Worm (Caenorhabditis elegans) whole organism, L4 larva: ENCODE results near the gene uroc-1.

Experiments used
- F10B5.3 ChIP-seq: sonication (generic microtip); optimal IDR thresholded peaks from 2 replicates; lab custom pipeline; 2016; ENCODE audit warnings: mild to moderate bottlenecking, missing genetic modification characterization, missing compliant biosample characterization
- T26A8.4 ChIP-seq: fragments of 200-800 bp; sonication (Bioruptor generic); IDR thresholded peaks from 2 replicates; pipeline ENCODE4 v1.3.6; 2022; ENCODE audit warnings: missing genetic modification characterization, missing compliant biosample characterization
- Y75B8A.6 ChIP-seq: fragments of 200-800 bp; sonication (Bioruptor generic); IDR thresholded peaks from 2 replicates; pipeline ENCODE4 v1.3.6; 2022; ENCODE audit warnings: missing genetic modification reagents, missing genetic modification characterization, missing compliant biosample characterization
- ZK337.2 ChIP-seq: fragments of 200-800 bp; sonication (Bioruptor generic); IDR thresholded peaks from 2 replicates; pipeline ENCODE4 v1.3.6; 2022; ENCODE audit warnings: missing genetic modification reagents, missing genetic modification characterization, missing compliant biosample characterization
- aly-2 ChIP-seq: sonication (generic microtip); optimal IDR thresholded peaks from 2 replicates; lab custom pipeline; 2018; ENCODE audit warnings: missing biosample characterization, missing genetic modification characterization
- ama-1 ChIP-seq: fragments of 150-350 bp; optimal IDR thresholded peaks from 2 replicates; lab custom pipeline; 2014; ENCODE audit warnings: inconsistent platforms, mixed read lengths
- attf-4 ChIP-seq: sonication (generic microtip); optimal IDR thresholded peaks from 3 replicates; lab custom pipeline; 2017; ENCODE audit warnings: missing biosample characterization, missing genetic modification characterization
- ceh-82 ChIP-seq: sonication (generic microtip); optimal IDR thresholded peaks from 2 replicates; lab custom pipeline; 2017; ENCODE audit warnings: missing biosample characterization, missing genetic modification characterization
- cey-2 ChIP-seq: sonication (generic microtip); optimal IDR thresholded peaks from 3 replicates; lab custom pipeline; 2017; ENCODE audit warnings: missing genetic modification characterization, mild to moderate bottlenecking, missing compliant biosample characterization, antibody characterized with exemption, borderline replicate concordance; ENCODE audit not compliant: insufficient read depth
- ctbp-1 ChIP-seq: fragments of 200-800 bp; sonication (Bioruptor generic); IDR thresholded peaks from 2 replicates; pipeline ENCODE4 v1.3.6; 2022; ENCODE audit warnings: missing genetic modification reagents, missing genetic modification characterization, missing compliant biosample characterization
- daf-12 ChIP-seq: fragments of 150-350 bp; optimal IDR thresholded peaks from 2 replicates; lab custom pipeline; 2014; ENCODE audit warnings: missing biosample characterization, missing genetic modification reagents, missing genetic modification characterization
- daf-8 ChIP-seq: fragments of 200-800 bp; sonication (Bioruptor generic); IDR thresholded peaks from 2 replicates; pipeline ENCODE4 v1.3.6; 2022; ENCODE audit warnings: missing genetic modification characterization, missing compliant biosample characterization
- dmd-9 ChIP-seq: fragments of 200-800 bp; sonication (Bioruptor generic); IDR thresholded peaks from 2 replicates; pipeline ENCODE4 v1.3.6; 2022; ENCODE audit warnings: missing genetic modification reagents, missing genetic modification characterization, missing compliant biosample characterization
- duxl-1 ChIP-seq: sonication (generic microtip); optimal IDR thresholded peaks from 2 replicates; lab custom pipeline; 2016; ENCODE audit warnings: mild to moderate bottlenecking, missing genetic modification characterization, moderate library complexity, missing compliant biosample characterization; ENCODE audit not compliant: poor library complexity
- dve-1 ChIP-seq: sonication (generic microtip); optimal IDR thresholded peaks from 2 replicates; lab custom pipeline; 2017; ENCODE audit warnings: antibody characterized with exemption, mild to moderate bottlenecking, missing genetic modification characterization, missing compliant biosample characterization; ENCODE audit not compliant: insufficient read depth
- gei-8 ChIP-seq: fragments of 200-800 bp; sonication (Bioruptor generic); optimal IDR thresholded peaks from 2 replicates; lab custom pipeline; 2018; ENCODE audit warnings: mild to moderate bottlenecking, missing genetic modification characterization, missing compliant biosample characterization
- hmg-1.1 ChIP-seq: fragments of 200-800 bp; sonication (Bioruptor generic); IDR thresholded peaks from 2 replicates; pipeline ENCODE4 v1.3.6; 2022; ENCODE audit warnings: missing genetic modification reagents, missing genetic modification characterization, missing compliant biosample characterization
- lim-7 ChIP-seq: fragments of 200-800 bp; sonication (Bioruptor generic); IDR thresholded peaks from 2 replicates; pipeline ENCODE4 v1.3.6; 2022; ENCODE audit warnings: missing genetic modification characterization, missing compliant biosample characterization
- lin-1 ChIP-seq: fragments of 200-800 bp; sonication (Bioruptor generic); IDR thresholded peaks from 2 replicates; pipeline ENCODE4 v1.3.6; 2022; ENCODE audit warnings: missing genetic modification reagents, missing genetic modification characterization, missing compliant biosample characterization
- lin-13 ChIP-seq: fragments of 150-350 bp; optimal IDR thresholded peaks from 2 replicates; lab custom pipeline; 2014; ENCODE audit warnings: missing biosample characterization, missing genetic modification reagents, missing genetic modification characterization
- lin-38 ChIP-seq: fragments of 200-800 bp; sonication (Bioruptor generic); IDR thresholded peaks from 2 replicates; pipeline ENCODE4 v1.3.6; 2022; ENCODE audit warnings: missing genetic modification reagents, missing genetic modification characterization, missing compliant biosample characterization
- lsy-2 ChIP-seq, 2 experiments: fragments of 150-350 bp in 1 of 2; sonication (generic microtip) in 1 of 2; optimal IDR thresholded peaks; 2 replicates each; lab custom pipeline; 2014 to 2017; ENCODE audit warnings: missing biosample characterization in 2 of 2, missing genetic modification characterization in 2 of 2
- madf-5 ChIP-seq, 2 experiments: fragments of 200-800 bp; sonication (Bioruptor generic); IDR thresholded peaks; 2 replicates each; pipeline ENCODE4 v1.3.6; 2022; ENCODE audit warnings: missing compliant biosample characterization in 2 of 2, missing genetic modification characterization in 2 of 2
- madf-9 ChIP-seq: fragments of 200-800 bp; sonication (Bioruptor generic); conservative IDR thresholded peaks from 2 replicates; pipeline ENCODE4 v1.3.6; 2022; ENCODE audit warnings: missing genetic modification reagents, missing genetic modification characterization, missing compliant biosample characterization
- mdl-1 ChIP-seq, 2 experiments: fragments of 150-350 bp in 1 of 2; sonication (generic microtip) in 1 of 2; optimal IDR thresholded peaks; 2 replicates each; lab custom pipeline; 2014 to 2017; ENCODE audit warnings: missing biosample characterization in 2 of 2, missing genetic modification characterization in 2 of 2
- mdt-29 ChIP-seq: fragments of 200-800 bp; sonication (Bioruptor generic); IDR thresholded peaks from 2 replicates; pipeline ENCODE4 v1.3.6; 2022; ENCODE audit warnings: missing genetic modification reagents, missing genetic modification characterization, missing compliant biosample characterization
- mxl-3 ChIP-seq: fragments of 200-800 bp; sonication (Bioruptor generic); optimal IDR thresholded peaks from 2 replicates; lab custom pipeline; 2018; ENCODE audit warnings: mild to moderate bottlenecking, missing genetic modification characterization, missing compliant biosample characterization
- nhr-10 ChIP-seq: fragments of 150-350 bp; optimal IDR thresholded peaks from 2 replicates; lab custom pipeline; 2014; ENCODE audit warnings: missing biosample characterization, missing genetic modification characterization
- nhr-102 ChIP-seq: sonication (generic microtip); optimal IDR thresholded peaks from 2 replicates; lab custom pipeline; 2016; ENCODE audit warnings: mild to moderate bottlenecking, missing genetic modification characterization, moderate library complexity, missing compliant biosample characterization
- nhr-11 ChIP-seq: fragments of 150-350 bp; optimal IDR thresholded peaks from 2 replicates; lab custom pipeline; 2014; ENCODE audit warnings: missing biosample characterization, missing genetic modification characterization
- nhr-111 ChIP-seq: fragments of 200-800 bp; sonication (Bioruptor generic); optimal IDR thresholded peaks from 2 replicates; lab custom pipeline; 2018; ENCODE audit warnings: mild to moderate bottlenecking, missing genetic modification characterization, missing compliant biosample characterization
- nhr-41 ChIP-seq: fragments of 200-800 bp; sonication (Bioruptor generic); IDR thresholded peaks from 2 replicates; pipeline ENCODE4 v1.3.6; 2022; ENCODE audit warnings: missing genetic modification reagents, missing genetic modification characterization, missing compliant biosample characterization
- nhr-77 ChIP-seq: fragments of 150-350 bp; optimal IDR thresholded peaks from 2 replicates; lab custom pipeline; 2014; ENCODE audit warnings: missing biosample characterization, missing genetic modification characterization
- pha-4 ChIP-seq, 2 experiments: fragments of 150-350 bp in 1 of 2; fragments of 200-800 bp in 1 of 2; sonication (Bioruptor generic) in 1 of 2; IDR thresholded peaks in 1 of 2; optimal IDR thresholded peaks in 1 of 2; 2 replicates each; pipeline versions ENCODE4 v1.3.6 to Lab custom; 2014 to 2022; ENCODE audit warnings: missing genetic modification characterization in 2 of 2, missing genetic modification reagents in 2 of 2, missing biosample characterization in 1 of 2, missing compliant biosample characterization in 1 of 2
- pqm-1 ChIP-seq: sonication (generic microtip); optimal IDR thresholded peaks from 2 replicates; lab custom pipeline; 2017; ENCODE audit warnings: missing biosample characterization, missing genetic modification characterization
- saeg-2 ChIP-seq: fragments of 200-800 bp; sonication (Bioruptor generic); IDR thresholded peaks from 2 replicates; pipeline ENCODE4 v1.3.6; 2022; ENCODE audit warnings: missing genetic modification reagents, missing genetic modification characterization, missing compliant biosample characterization
- sdz-12 ChIP-seq: fragments of 200-800 bp; sonication (Bioruptor generic); optimal IDR thresholded peaks from 2 replicates; lab custom pipeline; 2018; ENCODE audit warnings: mild to moderate bottlenecking, missing genetic modification characterization, missing compliant biosample characterization
- skn-1 ChIP-seq: fragments of 150-350 bp; optimal IDR thresholded peaks from 2 replicates; lab custom pipeline; 2014; ENCODE audit warnings: missing biosample characterization, missing genetic modification characterization
- snpc-1.2 ChIP-seq: fragments of 200-800 bp; sonication (Bioruptor generic); IDR thresholded peaks from 2 replicates; pipeline ENCODE4 v1.3.6; 2022; ENCODE audit warnings: missing genetic modification reagents, missing genetic modification characterization, missing compliant biosample characterization
- snpc-4 ChIP-seq: fragments of 150-350 bp; optimal IDR thresholded peaks from 2 replicates; lab custom pipeline; 2014; ENCODE audit warnings: missing biosample characterization, missing genetic modification characterization
- spr-1 ChIP-seq: sonication (generic microtip); optimal IDR thresholded peaks from 2 replicates; lab custom pipeline; 2016; ENCODE audit warnings: mild to moderate bottlenecking, missing genetic modification characterization, missing compliant biosample characterization
- tra-1 ChIP-seq: fragments of 200-800 bp; sonication (Bioruptor generic); IDR thresholded peaks from 2 replicates; pipeline ENCODE4 v1.3.6; 2022; ENCODE audit warnings: missing genetic modification reagents, missing genetic modification characterization, missing compliant biosample characterization
- unc-130 ChIP-seq: sonication (generic microtip); optimal IDR thresholded peaks from 2 replicates; lab custom pipeline; 2016; ENCODE audit warnings: missing genetic modification reagents, missing genetic modification characterization, missing compliant biosample characterization
- unc-39 ChIP-seq: sonication (generic microtip); optimal IDR thresholded peaks from 2 replicates; lab custom pipeline; 2017; ENCODE audit warnings: missing biosample characterization, missing genetic modification characterization
- unc-62 ChIP-seq, 3 experiments: fragments of 150-350 bp in 1 of 3; sonication (generic microtip); optimal IDR thresholded peaks in 2 of 3; peaks in 1 of 3; 1 replicate in 1 of 3; 2 replicates in 2 of 3; lab custom pipeline; 2014 to 2017; ENCODE audit warnings: missing biosample characterization in 3 of 3, missing genetic modification characterization in 3 of 3, missing genetic modification reagents in 3 of 3, missing genotype in 1 of 3
- zag-1 ChIP-seq: fragments of 150-350 bp; optimal IDR thresholded peaks from 2 replicates; lab custom pipeline; 2014; ENCODE audit warnings: missing biosample characterization, missing genetic modification characterization
- zfp-2 ChIP-seq: sonication (generic microtip); optimal IDR thresholded peaks from 2 replicates; lab custom pipeline; 2016; ENCODE audit warnings: mild to moderate bottlenecking, missing genetic modification characterization, missing compliant biosample characterization
- zfp-3 ChIP-seq: fragments of 200-800 bp; sonication (Bioruptor generic); conservative IDR thresholded peaks from 2 replicates; pipeline ENCODE4 v1.3.6; 2022; ENCODE audit warnings: missing genetic modification reagents, missing genetic modification characterization, missing compliant biosample characterization
- zip-2 ChIP-seq: fragments of 150-350 bp; optimal IDR thresholded peaks from 2 replicates; lab custom pipeline; 2014; ENCODE audit warnings: missing biosample characterization, missing genetic modification characterization
- ztf-11 ChIP-seq: fragments of 150-350 bp; optimal IDR thresholded peaks from 2 replicates; lab custom pipeline; 2014; ENCODE audit warnings: missing biosample characterization, missing genetic modification characterization

uroc-1 gene

DNA sequence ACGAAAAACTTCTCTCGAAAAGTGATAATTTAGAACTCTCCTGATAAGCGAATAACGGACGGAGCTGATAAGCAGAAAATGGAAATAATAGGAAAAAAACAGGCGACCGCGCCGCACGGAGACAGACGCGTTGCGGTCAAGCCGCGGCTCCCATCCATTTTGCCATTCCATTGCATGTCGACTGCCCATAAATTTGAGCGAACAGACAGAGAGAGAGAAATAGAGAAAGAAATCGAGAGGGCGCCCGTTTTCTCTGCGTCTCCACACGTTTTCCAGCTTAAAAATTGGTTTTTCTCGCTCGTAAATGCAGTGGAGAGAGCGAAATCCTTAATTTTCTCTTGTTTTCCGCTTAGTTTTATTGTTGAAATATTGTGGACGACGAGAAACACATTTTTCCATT, 40.7 kb downstream of the uroc-1 start:
- TF ChIP-seq saeg-2 (GFP tag; lab: Robert Waterston, UW) = no peak
- TF ChIP-seq pqm-1 (tag; lab: Kevin White, UChicago) = peak; percentile 81
- TF ChIP-seq attf-4 (tag; lab: Kevin White, UChicago) = no peak
- TF ChIP-seq mdl-1 (tag; optimal IDR thresholded peaks at IDR 0.05; lab: Kevin White, UChicago) = no peak
- TF ChIP-seq T26A8.4 (GFP tag; lab: Robert Waterston, UW) = peak; percentile 55; the same call in 1 of the 2 replicates
- TF ChIP-seq lin-1 (GFP tag; lab: Robert Waterston, UW) = 0 out of 2 replicates have a peak, but pooled peaks have one; percentile 37
- TF ChIP-seq snpc-4 (tag; lab: Kevin White, UChicago) = no peak
- TF ChIP-seq dmd-9 (GFP tag; lab: Robert Waterston, UW) = no peak
- TF ChIP-seq lin-13 (GFP tag; lab: Kevin White, UChicago) = peak; percentile 9
- TF ChIP-seq ZK337.2 = no peak
- TF ChIP-seq madf-5 (GFP tag; IDR thresholded peaks at IDR 0.05; lab: Robert Waterston, UW) = no peak
- TF ChIP-seq pha-4 (GFP tag; IDR thresholded peaks at IDR 0.05; lab: Robert Waterston, UW) = peak; percentile 59; the same call in 1 of the 2 replicates
- no peak for TF ChIP-seq pha-4 (tag; optimal IDR thresholded peaks at IDR 0.05; lab: Kevin White, UChicago)
- peak; percentile 8 for TF ChIP-seq ama-1 (lab: Kevin White, UChicago)
- peak; percentile 22 for TF ChIP-seq mxl-3 (GFP tag; lab: Kevin White, UChicago)
- no peak for TF ChIP-seq zip-2 (tag; lab: Kevin White, UChicago)
- TF ChIP-seq spr-1 (tag; lab: Kevin White, UChicago) = peak; percentile 33
- TF ChIP-seq lim-7 (GFP tag; lab: Robert Waterston, UW) = no peak
- no peak for TF ChIP-seq duxl-1 (tag; lab: Kevin White, UChicago)
- no peak for TF ChIP-seq zfp-2
- no peak for TF ChIP-seq gei-8
- TF ChIP-seq Y75B8A.6 (GFP tag; lab: Robert Waterston, UW) = no peak
- TF ChIP-seq ceh-82 = no peak
- peak; percentile 56 for TF ChIP-seq hmg-1.1 (GFP tag; lab: Robert Waterston, UW)
- no peak for TF ChIP-seq daf-8 (GFP tag; lab: Robert Waterston, UW)
- no peak for TF ChIP-seq nhr-10 (tag; lab: Kevin White, UChicago)
- no peak for TF ChIP-seq aly-2 (tag; lab: Kevin White, UChicago)
- no peak for TF ChIP-seq zfp-3 (GFP tag; lab: Robert Waterston, UW)
- TF ChIP-seq nhr-41 (GFP tag; lab: Robert Waterston, UW) = 0 out of 2 replicates have a peak, but pooled peaks have one; percentile 41
- no peak for TF ChIP-seq nhr-11 (tag; lab: Kevin White, UChicago)
- TF ChIP-seq mdt-29 (GFP tag; lab: Robert Waterston, UW) = no peak
- TF ChIP-seq cey-2 (tag; lab: Kevin White, UChicago) = no peak
- peak; percentile 19 for TF ChIP-seq nhr-102 (tag; lab: Kevin White, UChicago)
- no peak for TF ChIP-seq zag-1 (tag; lab: Kevin White, UChicago)
- peak; percentile 81 for TF ChIP-seq nhr-77 (tag; lab: Kevin White, UChicago)
- no peak; the same call in 1 of the 2 replicates for TF ChIP-seq snpc-1.2 (GFP tag; lab: Robert Waterston, UW)
- TF ChIP-seq unc-130 (GFP tag; lab: Kevin White, UChicago) = no peak
- TF ChIP-seq ctbp-1 = no peak
- TF ChIP-seq daf-12 (tag; lab: Kevin White, UChicago) = no peak
- TF ChIP-seq sdz-12 = no peak
- TF ChIP-seq nhr-111 (GFP tag; lab: Kevin White, UChicago) = no peak
- no peak for TF ChIP-seq F10B5.3 (tag; lab: Kevin White, UChicago)
- TF ChIP-seq unc-62 (GFP tag; optimal IDR thresholded peaks at IDR 0.05 in 1 of 2; lab: Kevin White, UChicago) = peak in 1 of 2 experiments; percentile 9
- no peak for TF ChIP-seq unc-62 (tag; optimal IDR thresholded peaks at IDR 0.05; lab: Kevin White, UChicago)
- TF ChIP-seq ztf-11 = no peak
- TF ChIP-seq madf-9 (GFP tag; lab: Robert Waterston, UW) = peak; percentile 62; the same call in 1 of the 2 replicates
- TF ChIP-seq dve-1 (tag; lab: Kevin White, UChicago) = peak; percentile 86
- no peak for TF ChIP-seq unc-39 (tag; lab: Kevin White, UChicago)
- TF ChIP-seq skn-1 (tag; lab: Kevin White, UChicago) = no peak
- TF ChIP-seq lin-38 (GFP tag; lab: Robert Waterston, UW) = peak; percentile 43; the same call in 1 of the 2 replicates
- TF ChIP-seq lsy-2 (tag; optimal IDR thresholded peaks at IDR 0.05; lab: Kevin White, UChicago) = peak in 1 of 2 experiments; percentile 68
- TF ChIP-seq tra-1 (GFP tag; lab: Robert Waterston, UW) = peak; percentile 66; the same call in 1 of the 2 replicates
